Fruit fly (Drosophila melanogaster) Kc167 (cell line): ENCODE measurements around the gene CG18788.

ENCODE experiments used
- Myc ChIP-seq: fragments of >200 bp; optimal IDR thresholded peaks from 2 replicates; lab custom pipeline; 2017; ENCODE audit warnings: missing external identifiers
- Sin3A ChIP-seq: fragments of >200 bp; optimal IDR thresholded peaks from 2 replicates; lab custom pipeline; 2018; ENCODE audit warnings: missing external identifiers
- h ChIP-seq: fragments of >200 bp; optimal IDR thresholded peaks from 3 replicates; lab custom pipeline; 2018; ENCODE audit warnings: missing external identifiers
- insv ChIP-seq: fragments of >200 bp; optimal IDR thresholded peaks from 3 replicates; lab custom pipeline; 2018; ENCODE audit warnings: missing external identifiers
- psq ChIP-seq: fragments of >200 bp; optimal IDR thresholded peaks from 2 replicates; lab custom pipeline; 2017; ENCODE audit warnings: missing external identifiers
- ttk ChIP-seq: sonication (Bioruptor generic); optimal IDR thresholded peaks from 2 replicates; lab custom pipeline; 2017; ENCODE audit warnings: missing external identifiers

CG18788 gene

DNA sequence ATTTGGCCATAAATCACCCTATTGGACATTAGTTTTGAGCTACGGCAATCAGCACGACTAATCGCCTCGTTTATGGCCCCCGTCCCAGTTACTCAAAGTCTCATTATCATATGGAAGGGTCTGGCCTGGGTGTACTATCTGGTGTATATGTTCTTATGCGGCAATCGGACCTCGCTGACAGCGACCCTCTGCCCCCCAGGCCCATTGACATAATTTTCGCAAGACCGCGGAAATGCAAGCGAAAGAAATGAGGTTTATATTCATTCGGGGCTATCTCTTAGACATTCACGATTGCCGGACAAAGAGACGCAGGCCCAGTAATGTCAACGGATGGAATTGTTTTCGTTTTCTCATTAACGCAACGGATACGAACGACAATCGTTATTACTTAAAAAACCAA, 5.2 kb upstream of the CG18788 start:
- TF ChIP-seq insv (lab: Kevin White, UChicago), result no peak
- no peak for TF ChIP-seq Sin3A (lab: Kevin White, UChicago)
- no peak for TF ChIP-seq h
- no peak for TF ChIP-seq Myc (lab: Kevin White, UChicago)
- TF ChIP-seq ttk (lab: Kevin White, UChicago), result no peak
- TF ChIP-seq psq, result no peak

- TF ChIP-seq h (no peak), Myc (lab: Kevin White, UChicago) (no peak), Sin3A (lab: Kevin White, UChicago) (no peak), psq (no peak), insv (lab: Kevin White, UChicago) (no peak)
Measured at dm6 chr2L:12029594-12030197, 4.3 kb upstream of the CG18788 start.

DNA sequence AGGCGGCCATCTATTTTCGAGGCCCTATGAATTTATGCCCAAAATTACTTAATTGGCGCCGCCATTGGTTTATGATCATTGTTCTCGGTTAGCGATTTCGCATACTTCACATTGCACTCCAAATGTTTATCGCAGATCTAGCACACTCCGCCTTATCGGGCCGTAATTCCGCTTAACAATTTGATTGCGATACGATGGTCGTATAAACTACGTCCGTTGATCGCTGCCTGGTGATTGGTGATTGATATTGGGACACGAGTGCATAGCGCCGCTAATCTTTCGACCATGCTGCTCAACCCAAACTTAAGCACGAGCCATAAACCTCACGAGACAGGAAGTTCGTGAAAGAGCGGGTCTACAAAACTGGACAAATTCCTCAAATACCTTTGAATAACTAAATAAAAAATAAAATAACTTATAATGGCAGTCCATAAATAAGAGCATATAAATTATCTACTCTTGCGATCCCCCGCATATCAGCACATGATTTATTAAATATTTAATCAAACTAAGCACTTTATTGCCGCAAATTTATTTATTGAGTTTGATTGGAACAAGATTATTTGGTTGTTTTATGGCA, 3.3 kb upstream of the CG18788 start:
- TF ChIP-seq insv (lab: Kevin White, UChicago) (no peak), psq (no peak), Myc (lab: Kevin White, UChicago) (no peak)

DNA sequence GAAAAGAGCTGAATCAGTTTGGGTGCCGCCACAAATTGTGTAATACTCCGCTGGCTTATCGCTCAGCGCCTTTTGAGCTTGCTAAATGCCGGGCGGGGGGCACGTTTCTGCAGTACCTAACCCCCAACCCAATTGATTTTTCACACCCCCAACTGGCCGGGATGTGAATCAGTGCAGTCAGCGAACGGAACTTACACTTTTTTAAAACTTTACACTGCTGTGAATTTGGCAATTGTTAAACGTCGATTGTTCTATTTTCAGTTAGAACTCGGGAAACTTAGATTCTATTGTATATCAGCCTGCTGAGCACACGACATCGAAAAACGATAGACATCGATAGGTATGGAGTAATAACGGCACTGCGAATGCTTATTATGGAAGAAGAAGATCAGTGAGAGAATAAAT, 4.2 kb downstream of the CG18788 start, which contains the start of gene Tom70:
Gene Tom70 (minus strand): TSS at position 335 of the 405 bp plus-strand sequence.
- TF ChIP-seq Myc (lab: Kevin White, UChicago), result no peak
- TF ChIP-seq ttk (lab: Kevin White, UChicago), result no peak
- TF ChIP-seq insv (lab: Kevin White, UChicago), result no peak
- TF ChIP-seq Sin3A (lab: Kevin White, UChicago), result no peak
- no peak for TF ChIP-seq psq
- no peak for TF ChIP-seq h

dm6 chr2L:12040510-12040909, 6.5 kb downstream of the CG18788 start, which contains the start of gene CG6766:
Gene CG6766, minus strand, starts transcription at chr2L:12040689.
- no peak for TF ChIP-seq ttk (lab: Kevin White, UChicago)
- no peak for TF ChIP-seq Sin3A (lab: Kevin White, UChicago)
- TF ChIP-seq Myc (lab: Kevin White, UChicago), result no peak

dm6 chr2L:12044613-12045350, 10.8 kb downstream of the CG18788 start, which contains the start of gene CG6785:
Gene CG6785, minus strand, starts transcription at chr2L:12045200.
- TF ChIP-seq psq (no peak), Sin3A (lab: Kevin White, UChicago) (no peak)

dm6 chr2L:12045578-12045940, 11.6 kb downstream of the CG18788 start:
- TF ChIP-seq ttk (lab: Kevin White, UChicago), result no peak
- no peak for TF ChIP-seq insv (lab: Kevin White, UChicago)
- no peak for TF ChIP-seq Myc (lab: Kevin White, UChicago)

dm6 chr2L:12045941-12046855, 12.2 kb downstream of the CG18788 start, which contains the start of gene CG6770:
Gene CG6770, minus strand, starts transcription at chr2L:12046118.
- TF ChIP-seq insv (lab: Kevin White, UChicago), result no peak
- TF ChIP-seq ttk (lab: Kevin White, UChicago), result no peak
- no peak for TF ChIP-seq h
- no peak for TF ChIP-seq Myc (lab: Kevin White, UChicago)
- no peak for TF ChIP-seq Sin3A (lab: Kevin White, UChicago)
- no peak for TF ChIP-seq psq

DNA sequence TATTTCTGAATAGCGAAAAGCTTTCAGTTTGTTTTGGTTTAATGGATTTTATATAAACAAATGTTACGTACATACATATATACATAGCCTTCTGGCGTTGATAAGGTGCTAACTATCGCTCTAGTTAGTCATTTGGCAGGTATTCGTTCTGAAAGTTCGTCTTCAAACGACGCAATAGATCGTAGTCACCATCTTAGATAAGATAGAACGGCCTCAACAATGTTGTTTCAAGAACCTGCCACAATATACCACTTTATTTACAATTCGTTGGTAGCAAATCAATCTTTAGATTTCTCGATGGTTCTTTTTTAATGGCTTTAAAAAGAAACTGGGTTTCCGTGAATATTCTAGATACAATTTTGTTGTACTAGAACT, 12.9 kb downstream of the CG18788 start:
- no peak for TF ChIP-seq insv (lab: Kevin White, UChicago)
- no peak for TF ChIP-seq h
- no peak for TF ChIP-seq Sin3A (lab: Kevin White, UChicago)
- TF ChIP-seq ttk (lab: Kevin White, UChicago), result no peak
- TF ChIP-seq psq, result no peak
- no peak for TF ChIP-seq Myc (lab: Kevin White, UChicago)

- TF ChIP-seq Myc (lab: Kevin White, UChicago), result no peak
- no peak for TF ChIP-seq h
- no peak for TF ChIP-seq ttk (lab: Kevin White, UChicago)
- TF ChIP-seq psq, result no peak
Measured at dm6 chr2L:12048723-12049122, 14.7 kb downstream of the CG18788 start, which contains the start of gene Plzf. Gene Plzf, minus strand, starts transcription at chr2L:12048918.

- TF ChIP-seq Myc (lab: Kevin White, UChicago), result no peak
- TF ChIP-seq h, result no peak
Measured at dm6 chr2L:12049133-12049532, 15.1 kb downstream of the CG18788 start, which contains the start of gene PLCXD. Gene PLCXD, plus strand, starts transcription at chr2L:12049418.

dm6 chr2L:12053365-12053764, 19.4 kb downstream of the CG18788 start:
- TF ChIP-seq Myc (lab: Kevin White, UChicago) (no peak), ttk (lab: Kevin White, UChicago) (no peak), Sin3A (lab: Kevin White, UChicago) (no peak), h (no peak), insv (lab: Kevin White, UChicago) (no peak), psq (no peak)
